Worm (Caenorhabditis elegans) whole organism, mixed stage, embryonic: ENCODE results near the gene pyt-1.

Experiments used
- M03D4.4 ChIP-seq: sonication (generic microtip); optimal IDR thresholded peaks from 2 replicates; lab custom pipeline; 2017; ENCODE audit warnings: mild to moderate bottlenecking, missing genetic modification characterization, missing compliant biosample characterization
- bed-3 ChIP-seq: fragments of 200-800 bp; sonication (Bioruptor generic); optimal IDR thresholded peaks from 3 replicates; lab custom pipeline; 2018; ENCODE audit warnings: mild to moderate bottlenecking, missing genetic modification characterization, moderate library complexity, missing compliant biosample characterization
- blmp-1 ChIP-seq: fragments of 150-350 bp; optimal IDR thresholded peaks from 2 replicates; lab custom pipeline; 2014; ENCODE audit warnings: missing biosample characterization, missing genetic modification characterization
- ceh-39 ChIP-seq: fragments of 150-350 bp; optimal IDR thresholded peaks from 2 replicates; lab custom pipeline; 2014; ENCODE audit warnings: missing biosample characterization, missing genetic modification characterization
- ceh-43 ChIP-seq: fragments of 200-800 bp; sonication (Bioruptor generic); optimal IDR thresholded peaks from 2 replicates; lab custom pipeline; 2018; ENCODE audit warnings: mild to moderate bottlenecking, missing genetic modification characterization, moderate library complexity, missing compliant biosample characterization
- ceh-83 ChIP-seq: fragments of 200-800 bp; sonication (Bioruptor generic); optimal IDR thresholded peaks from 2 replicates; lab custom pipeline; 2018; ENCODE audit warnings: mild to moderate bottlenecking, missing genetic modification characterization, missing compliant biosample characterization
- ces-1 ChIP-seq: fragments of 150-350 bp; optimal IDR thresholded peaks from 2 replicates; lab custom pipeline; 2014; ENCODE audit warnings: missing biosample characterization, missing genetic modification reagents, missing genetic modification characterization
- cnd-1 ChIP-seq: fragments of 200-800 bp; sonication (Bioruptor generic); optimal IDR thresholded peaks from 2 replicates; lab custom pipeline; 2018; ENCODE audit warnings: mild to moderate bottlenecking, missing genetic modification characterization, missing compliant biosample characterization
- elt-3 ChIP-seq: fragments of 150-350 bp; optimal IDR thresholded peaks from 2 replicates; lab custom pipeline; 2014; ENCODE audit warnings: missing biosample characterization, missing genetic modification characterization
- flh-1 ChIP-seq: fragments of 200-800 bp; sonication (Bioruptor generic); optimal IDR thresholded peaks from 2 replicates; lab custom pipeline; 2018; ENCODE audit warnings: mild to moderate bottlenecking, missing genetic modification characterization, moderate library complexity, missing compliant biosample characterization
- ham-2 ChIP-seq: fragments of 200-800 bp; sonication (Bioruptor generic); optimal IDR thresholded peaks from 2 replicates; lab custom pipeline; 2018; ENCODE audit warnings: mild to moderate bottlenecking, missing genetic modification characterization, missing compliant biosample characterization
- hlh-1 ChIP-seq: fragments of 150-350 bp; optimal IDR thresholded peaks from 2 replicates; lab custom pipeline; 2014; ENCODE audit warnings: missing biosample characterization, missing genetic modification reagents, missing genetic modification characterization
- lin-13 ChIP-seq: fragments of 150-350 bp; optimal IDR thresholded peaks from 2 replicates; lab custom pipeline; 2014; ENCODE audit warnings: missing biosample characterization, missing genetic modification characterization
- lin-32 ChIP-seq: fragments of 200-800 bp; sonication (Bioruptor generic); optimal IDR thresholded peaks from 2 replicates; lab custom pipeline; 2018; ENCODE audit warnings: mild to moderate bottlenecking, missing genetic modification characterization, missing compliant biosample characterization
- lsy-2 ChIP-seq: fragments of 150-350 bp; optimal IDR thresholded peaks from 2 replicates; lab custom pipeline; 2014; ENCODE audit warnings: missing biosample characterization, missing genetic modification characterization
- mep-1 ChIP-seq: fragments of 150-350 bp; optimal IDR thresholded peaks from 2 replicates; lab custom pipeline; 2017; ENCODE audit warnings: missing biosample characterization, missing genetic modification reagents, missing genetic modification characterization, inconsistent platforms
- mls-2 ChIP-seq: sonication (generic microtip); optimal IDR thresholded peaks from 2 replicates; lab custom pipeline; 2016; ENCODE audit warnings: mild to moderate bottlenecking, missing genetic modification characterization, moderate library complexity, missing compliant biosample characterization
- nhr-12 ChIP-seq: fragments of 150-350 bp; optimal IDR thresholded peaks from 2 replicates; lab custom pipeline; 2014; ENCODE audit warnings: missing biosample characterization, missing genetic modification characterization
- nhr-2 ChIP-seq: fragments of 150-350 bp; optimal IDR thresholded peaks from 2 replicates; lab custom pipeline; 2014; ENCODE audit warnings: missing biosample characterization, missing genetic modification characterization
- nhr-237 ChIP-seq: fragments of 150-350 bp; optimal IDR thresholded peaks from 2 replicates; lab custom pipeline; 2014; ENCODE audit warnings: missing biosample characterization, missing genetic modification characterization
- nhr-28 ChIP-seq: fragments of 150-350 bp; optimal IDR thresholded peaks from 2 replicates; lab custom pipeline; 2014; ENCODE audit warnings: missing biosample characterization, missing genetic modification characterization
- nhr-76 ChIP-seq: sonication (generic microtip); optimal IDR thresholded peaks from 2 replicates; lab custom pipeline; 2017; ENCODE audit warnings: missing biosample characterization, missing genetic modification characterization
- pha-4 ChIP-seq: fragments of 150-350 bp; optimal IDR thresholded peaks from 2 replicates; lab custom pipeline; 2018; ENCODE audit warnings: missing biosample characterization, missing genetic modification reagents, missing genetic modification characterization
- sem-2 ChIP-seq: fragments of 200-800 bp; sonication (Bioruptor generic); optimal IDR thresholded peaks from 2 replicates; lab custom pipeline; 2018; ENCODE audit warnings: mild to moderate bottlenecking, missing genetic modification characterization, missing compliant biosample characterization
- snpc-4 ChIP-seq: fragments of 150-350 bp; optimal IDR thresholded peaks from 2 replicates; lab custom pipeline; 2014; ENCODE audit warnings: missing biosample characterization, missing genetic modification characterization
- unc-120 ChIP-seq: sonication (generic microtip); optimal IDR thresholded peaks from 2 replicates; lab custom pipeline; 2017; ENCODE audit warnings: missing genetic modification characterization, missing compliant biosample characterization; ENCODE audit not compliant: poor library complexity, severe bottlenecking
- unc-62 ChIP-seq: fragments of 150-350 bp; optimal IDR thresholded peaks from 2 replicates; lab custom pipeline; 2014; ENCODE audit warnings: missing biosample characterization, missing genetic modification reagents, missing genetic modification characterization
- zip-8 ChIP-seq: fragments of 150-350 bp; optimal IDR thresholded peaks from 2 replicates; lab custom pipeline; 2014; ENCODE audit warnings: missing biosample characterization, missing genetic modification characterization
- ztf-11 ChIP-seq: fragments of 150-350 bp; optimal IDR thresholded peaks from 2 replicates; lab custom pipeline; 2014; ENCODE audit warnings: missing biosample characterization, missing genetic modification characterization

The pyt-1 gene

ce11 chrV:10230932-10231331, 1.8 kb upstream of the pyt-1 start, which contains the start of gene fipr-6:
TSS of gene fipr-6 (plus strand) at chrV:10231232.
- TF ChIP-seq snpc-4 (no peak), unc-62 (no peak), zip-8 (tag; lab: Kevin White, UChicago) (no peak), ceh-83 (GFP tag; lab: Kevin White, UChicago) (no peak), lsy-2 (no peak), hlh-1 (tag; lab: Kevin White, UChicago) (no peak), cnd-1 (tag; lab: Kevin White, UChicago) (no peak)

ce11 chrV:10228360-10228759, 762 bp downstream of the pyt-1 start, which contains the start of gene fipr-4:
TSS of gene fipr-4 (minus strand) at chrV:10228460.
- TF ChIP-seq M03D4.4 (no peak), ztf-11 (tag; lab: Kevin White, UChicago) (no peak), nhr-237 (tag; lab: Kevin White, UChicago) (no peak), flh-1 (no peak), snpc-4 (no peak), hlh-1 (tag; lab: Kevin White, UChicago) (no peak), nhr-28 (tag; lab: Kevin White, UChicago) (no peak), sem-2 (GFP tag; lab: Kevin White, UChicago) (no peak), lsy-2 (no peak), ham-2 (GFP tag; lab: Kevin White, UChicago) (no peak)

ce11 chrV:10227333-10227732, 1.8 kb downstream of the pyt-1 start, which contains the start of gene ttr-19:
TSS of gene ttr-19 (minus strand) at chrV:10227433.
- TF ChIP-seq lin-32 (GFP tag; lab: Kevin White, UChicago) (no peak), ceh-39 (tag; lab: Kevin White, UChicago) (no peak)

ce11 chrV:10225610-10226009, 3.5 kb downstream of the pyt-1 start, which contains the start of gene daf-36:
TSS of gene daf-36 (minus strand) at chrV:10225710.
- no peak for TF ChIP-seq ceh-39 (tag; lab: Kevin White, UChicago)
- TF ChIP-seq flh-1: no peak
- TF ChIP-seq pha-4 (tag; lab: Kevin White, UChicago): no peak
- no peak for TF ChIP-seq lin-32 (GFP tag; lab: Kevin White, UChicago)
- TF ChIP-seq ztf-11 (tag; lab: Kevin White, UChicago): no peak

- no peak for TF ChIP-seq nhr-2 (tag; lab: Kevin White, UChicago)
- no peak for TF ChIP-seq nhr-28 (tag; lab: Kevin White, UChicago)
- TF ChIP-seq mep-1: no peak
- no peak for TF ChIP-seq elt-3 (tag; lab: Kevin White, UChicago)
- TF ChIP-seq ces-1: no peak
- TF ChIP-seq nhr-237 (tag; lab: Kevin White, UChicago): no peak
- no peak for TF ChIP-seq hlh-1 (tag; lab: Kevin White, UChicago)
- no peak for TF ChIP-seq sem-2 (GFP tag; lab: Kevin White, UChicago)
- no peak for TF ChIP-seq ceh-83 (GFP tag; lab: Kevin White, UChicago)
- no peak for TF ChIP-seq ceh-43 (GFP tag; lab: Kevin White, UChicago)
- TF ChIP-seq bed-3 (GFP tag; lab: Kevin White, UChicago): no peak
- TF ChIP-seq nhr-76: no peak
- TF ChIP-seq ztf-11 (tag; lab: Kevin White, UChicago): no peak
- no peak for TF ChIP-seq mls-2 (tag; lab: Kevin White, UChicago)
- no peak for TF ChIP-seq unc-62
- no peak for TF ChIP-seq M03D4.4
- no peak for TF ChIP-seq nhr-12 (tag; lab: Kevin White, UChicago)
- no peak for TF ChIP-seq snpc-4
- TF ChIP-seq flh-1: no peak
- TF ChIP-seq pha-4 (tag; lab: Kevin White, UChicago): no peak
- TF ChIP-seq, all 35 proteins: peak for 0
These were observed 4.5 kb downstream of the pyt-1 start for ce11 chrV:10224619-10225018.

ce11 chrV:10222007-10222406, 7.1 kb downstream of the pyt-1 start, which contains the start of gene C12D8.20:
TSS of gene C12D8.20 (plus strand) at chrV:10222307.
- TF ChIP-seq mls-2 (tag; lab: Kevin White, UChicago) (no peak), unc-120 (no peak), M03D4.4 (no peak), nhr-12 (tag; lab: Kevin White, UChicago) (no peak), snpc-4 (no peak), lin-32 (GFP tag; lab: Kevin White, UChicago) (no peak), nhr-237 (tag; lab: Kevin White, UChicago) (no peak), sem-2 (GFP tag; lab: Kevin White, UChicago) (no peak), zip-8 (tag; lab: Kevin White, UChicago) (no peak), mep-1 (no peak), cnd-1 (tag; lab: Kevin White, UChicago) (no peak), nhr-76 (no peak), lin-13 (tag; lab: Kevin White, UChicago) (no peak), ces-1 (no peak), nhr-28 (tag; lab: Kevin White, UChicago) (no peak), blmp-1 (tag; lab: Kevin White, UChicago) (no peak)
- TF ChIP-seq, all 35 proteins: peak for 0
